Fruit fly (Drosophila melanogaster) whole organism, embryonic: ENCODE measurements around the gene InR.
A peak's percentile ranks its signal among the peaks of the same experiment; 100 is the strongest.

ENCODE experiments used
- Awh ChIP-seq: fragments of 200-800 bp; sonication (Bioruptor generic); IDR thresholded peaks from 2 replicates; pipeline ENCODE4, ENCODE4 v1.3.6; 2022; ENCODE audit warnings: missing biosample characterization, missing genetic modification characterization
- B-H2 ChIP-seq: fragments of 200-800 bp; sonication (Bioruptor generic); optimal IDR thresholded peaks from 2 replicates; lab custom pipeline; 2018; ENCODE audit warnings: missing biosample characterization, mild to moderate bottlenecking, missing genetic modification characterization
- Bteb2 ChIP-seq: fragments of 200-800 bp; sonication (Bioruptor generic); optimal IDR thresholded peaks from 2 replicates; lab custom pipeline; 2016; ENCODE audit warnings: missing biosample characterization, missing genetic modification characterization
- C15 ChIP-seq: fragments of 200-800 bp; sonication (Bioruptor generic); IDR thresholded peaks from 3 replicates; pipeline ENCODE4 v1.3.6; 2022; ENCODE audit warnings: missing biosample characterization, missing genetic modification characterization
- CG11696 ChIP-seq: fragments of 200-800 bp; sonication (Bioruptor generic); IDR thresholded peaks from 2 replicates; pipeline ENCODE4 v1.3.6; 2022; ENCODE audit warnings: missing biosample characterization, missing genetic modification characterization
- CG12219 ChIP-seq: fragments of 200-800 bp; sonication (Bioruptor generic); optimal IDR thresholded peaks from 3 replicates; lab custom pipeline; 2018; ENCODE audit warnings: missing biosample characterization, mild to moderate bottlenecking, missing genetic modification characterization
- CG17359 ChIP-seq: fragments of 200-800 bp; sonication (Bioruptor generic); optimal IDR thresholded peaks from 3 replicates; lab custom pipeline; 2018; ENCODE audit warnings: missing biosample characterization, mild to moderate bottlenecking, missing genetic modification characterization, moderate library complexity
- CG17802 ChIP-seq: fragments of 200-800 bp; sonication (Bioruptor generic); optimal IDR thresholded peaks from 2 replicates; lab custom pipeline; 2018; ENCODE audit warnings: missing biosample characterization, mild to moderate bottlenecking, missing genetic modification characterization, moderate library complexity
- CG1832 ChIP-seq: fragments of 200-800 bp; sonication (Bioruptor generic); optimal IDR thresholded peaks from 2 replicates; lab custom pipeline; 2017; ENCODE audit warnings: missing biosample characterization, mild to moderate bottlenecking, missing genetic modification characterization, inconsistent platforms
- CG18599 ChIP-seq: fragments of 200-800 bp; sonication (Bioruptor generic); optimal IDR thresholded peaks from 3 replicates; lab custom pipeline; 2017; ENCODE audit warnings: missing biosample characterization, missing genetic modification characterization, mild to moderate bottlenecking, moderate library complexity, missing genetic modification reagents
- CG2120 ChIP-seq: fragments of 200-800 bp; sonication (Bioruptor generic); optimal IDR thresholded peaks from 3 replicates; lab custom pipeline; 2016; ENCODE audit warnings: missing biosample characterization, missing genetic modification characterization
- CG30431 ChIP-seq: fragments of 200-800 bp; sonication (Bioruptor generic); optimal IDR thresholded peaks from 2 replicates; lab custom pipeline; 2017; ENCODE audit warnings: missing biosample characterization, missing genetic modification characterization
- CG3065 ChIP-seq: fragments of 200-800 bp; sonication (Bioruptor generic); optimal IDR thresholded peaks from 2 replicates; lab custom pipeline; 2016; ENCODE audit warnings: missing biosample characterization, missing genetic modification characterization
- CG3281 ChIP-seq: fragments of 200-800 bp; sonication (Bioruptor generic); optimal IDR thresholded peaks from 3 replicates; lab custom pipeline; 2017; ENCODE audit warnings: missing biosample characterization, mild to moderate bottlenecking, missing genetic modification characterization
- CG6654 ChIP-seq: fragments of 200-800 bp; sonication (Bioruptor generic); optimal IDR thresholded peaks from 2 replicates; lab custom pipeline; 2017; ENCODE audit warnings: missing biosample characterization, mild to moderate bottlenecking, missing genetic modification characterization
- CG7271 ChIP-seq: fragments of 200-800 bp; sonication (Bioruptor generic); optimal IDR thresholded peaks from 2 replicates; lab custom pipeline; 2018; ENCODE audit warnings: missing biosample characterization, mild to moderate bottlenecking, missing genetic modification characterization, moderate library complexity
- CG8924 ChIP-seq: fragments of 200-800 bp; optimal IDR thresholded peaks from 3 replicates; lab custom pipeline; 2019; ENCODE audit warnings: missing biosample characterization, mild to moderate bottlenecking, missing genetic modification characterization, moderate library complexity
- Camta ChIP-seq: fragments of 200-800 bp; sonication (Bioruptor generic); optimal IDR thresholded peaks from 2 replicates; lab custom pipeline; 2016; ENCODE audit warnings: missing biosample characterization, missing genetic modification characterization
- Dll ChIP-seq: fragments of 200-800 bp; sonication (Bioruptor generic); IDR thresholded peaks from 4 replicates; pipeline ENCODE4 v1.3.6; 2022; ENCODE audit warnings: missing biosample characterization, missing genetic modification characterization; ENCODE audit not compliant: partially characterized antibody
- E2f1 ChIP-seq: fragments of 200-800 bp; sonication (Bioruptor generic); IDR thresholded peaks from 2 replicates; pipeline ENCODE4 v1.3.6; 2022; ENCODE audit warnings: missing biosample characterization, missing genetic modification characterization
- Fer3 ChIP-seq: fragments of 200-800 bp; sonication (Bioruptor generic); optimal IDR thresholded peaks from 2 replicates; lab custom pipeline; 2018; ENCODE audit warnings: missing biosample characterization, mild to moderate bottlenecking, missing genetic modification characterization, moderate library complexity
- H15 ChIP-seq: fragments of 200-800 bp; sonication (Bioruptor generic); IDR thresholded peaks from 3 replicates; pipeline ENCODE4 v1.3.6; 2022; ENCODE audit warnings: missing biosample characterization, missing genetic modification characterization
- Hand ChIP-seq: fragments of 200-800 bp; sonication (Bioruptor generic); optimal IDR thresholded peaks from 2 replicates; lab custom pipeline; 2017; ENCODE audit warnings: mild to moderate bottlenecking, missing biosample characterization, missing genetic modification reagents, missing genetic modification characterization
- al ChIP-seq: fragments of 200-800 bp; sonication (Bioruptor generic); IDR thresholded peaks from 2 replicates; pipeline ENCODE4 v1.3.6; 2022; ENCODE audit warnings: missing biosample characterization, missing genetic modification characterization
- btn ChIP-seq: fragments of 200-800 bp; sonication (Bioruptor generic); optimal IDR thresholded peaks from 2 replicates; lab custom pipeline; 2016; ENCODE audit warnings: missing biosample characterization, missing genetic modification characterization
- da ChIP-seq: fragments of 200-800 bp; sonication (Bioruptor generic); optimal IDR thresholded peaks from 2 replicates; lab custom pipeline; 2016; ENCODE audit warnings: missing biosample characterization, missing genetic modification characterization
- dysf ChIP-seq: fragments of 200-800 bp; sonication (Bioruptor generic); IDR thresholded peaks from 3 replicates; pipeline ENCODE4 v1.3.6; 2022; ENCODE audit warnings: missing biosample characterization, missing genetic modification characterization
- en ChIP-seq: fragments of 200-800 bp; sonication (Bioruptor generic); optimal IDR thresholded peaks from 2 replicates; lab custom pipeline; 2016; ENCODE audit warnings: missing biosample characterization, missing genetic modification characterization
- fd3F ChIP-seq: fragments of 200-800 bp; sonication (Bioruptor generic); optimal IDR thresholded peaks from 2 replicates; lab custom pipeline; 2018; ENCODE audit warnings: missing biosample characterization, mild to moderate bottlenecking, missing genetic modification characterization, moderate library complexity
- gsb ChIP-seq: fragments of 200-800 bp; sonication (Bioruptor generic); IDR thresholded peaks from 2 replicates; pipeline ENCODE4 v1.3.6; 2022; ENCODE audit warnings: missing biosample characterization, missing genetic modification characterization
- gt ChIP-seq: fragments of 200-800 bp; sonication (Bioruptor generic); IDR thresholded peaks from 2 replicates; pipeline ENCODE4 v1.3.6; 2022; ENCODE audit warnings: missing biosample characterization, missing genetic modification characterization
- her ChIP-seq: fragments of 200-800 bp; sonication (Bioruptor generic); optimal IDR thresholded peaks from 2 replicates; lab custom pipeline; 2016; ENCODE audit warnings: missing biosample characterization, missing genetic modification characterization
- kni ChIP-seq: fragments of 200-800 bp; sonication (Bioruptor generic); optimal IDR thresholded peaks from 3 replicates; lab custom pipeline; 2017; ENCODE audit warnings: mild to moderate bottlenecking, missing biosample characterization, missing genetic modification reagents, missing genetic modification characterization
- knrl ChIP-seq: fragments of 200-800 bp; sonication (Bioruptor generic); IDR thresholded peaks from 3 replicates; pipeline ENCODE4 v1.3.6; 2022; ENCODE audit warnings: missing biosample characterization, missing genetic modification characterization; ENCODE audit not compliant: partially characterized antibody
- lab ChIP-seq: fragments of 200-800 bp; sonication (Bioruptor generic); optimal IDR thresholded peaks from 3 replicates; lab custom pipeline; 2017; ENCODE audit warnings: missing biosample characterization, missing genetic modification characterization, mild to moderate bottlenecking, moderate library complexity, missing genetic modification reagents
- lmd ChIP-seq: fragments of 200-800 bp; sonication (Bioruptor generic); IDR thresholded peaks from 2 replicates; pipeline ENCODE4 v1.3.6; 2022; ENCODE audit warnings: missing biosample characterization, missing genetic modification characterization
- lola ChIP-seq, 3 experiments: fragments of >200 bp in 2 of 3; fragments of 200-800 bp in 1 of 3; sonication (Bioruptor generic) in 1 of 3; optimal IDR thresholded peaks; 2 replicates each; lab custom pipeline; 2017 to 2019; ENCODE audit warnings: missing biosample characterization in 3 of 3, missing genetic modification characterization in 3 of 3, mild to moderate bottlenecking in 1 of 3, moderate library complexity in 1 of 3
- mld ChIP-seq: fragments of 200-800 bp; sonication (Bioruptor generic); IDR thresholded peaks from 3 replicates; pipeline ENCODE4 v1.3.6; 2022; ENCODE audit warnings: missing biosample characterization, missing genetic modification characterization; ENCODE audit not compliant: partially characterized antibody
- nerfin-2 ChIP-seq: fragments of 200-800 bp; sonication (Bioruptor generic); IDR thresholded peaks from 2 replicates; pipeline ENCODE4 v1.3.6; 2022; ENCODE audit warnings: missing biosample characterization, missing genetic modification characterization; ENCODE audit not compliant: partially characterized antibody
- nmo ChIP-seq: fragments of 200-800 bp; sonication (Bioruptor generic); optimal IDR thresholded peaks from 2 replicates; lab custom pipeline; 2018; ENCODE audit warnings: missing biosample characterization, mild to moderate bottlenecking, missing genetic modification characterization, moderate library complexity
- pum ChIP-seq: fragments of 200-800 bp; sonication (Bioruptor generic); optimal IDR thresholded peaks from 2 replicates; lab custom pipeline; 2016; ENCODE audit warnings: missing biosample characterization, missing genetic modification characterization
- ranshi ChIP-seq: fragments of 200-800 bp; sonication (Bioruptor generic); IDR thresholded peaks from 2 replicates; pipeline ENCODE4 v1.3.6; 2022; ENCODE audit warnings: missing biosample characterization, missing genetic modification characterization
- schlank ChIP-seq: fragments of 200-800 bp; sonication (Bioruptor generic); optimal IDR thresholded peaks from 2 replicates; lab custom pipeline; 2018; ENCODE audit warnings: missing biosample characterization, mild to moderate bottlenecking, missing genetic modification characterization
- sisA ChIP-seq: fragments of 200-800 bp; sonication (Bioruptor generic); IDR thresholded peaks from 2 replicates; pipeline ENCODE4 v1.3.6; 2022; ENCODE audit warnings: missing biosample characterization, missing genetic modification characterization
- sug ChIP-seq: fragments of 200-800 bp; optimal IDR thresholded peaks from 2 replicates; lab custom pipeline; 2019; ENCODE audit warnings: missing biosample characterization, mild to moderate bottlenecking, missing genetic modification characterization, moderate library complexity
- tin ChIP-seq: fragments of 200-800 bp; sonication (Bioruptor generic); optimal IDR thresholded peaks from 3 replicates; lab custom pipeline; 2016; ENCODE audit warnings: missing biosample characterization, missing genetic modification characterization
- tio ChIP-seq: fragments of 200-800 bp; sonication (Bioruptor generic); optimal IDR thresholded peaks from 2 replicates; lab custom pipeline; 2017; ENCODE audit warnings: missing biosample characterization, missing genetic modification characterization, inconsistent platforms
- tna ChIP-seq: fragments of 200-800 bp; sonication (Bioruptor generic); IDR thresholded peaks from 2 replicates; pipeline ENCODE4 v1.3.6; 2022; ENCODE audit warnings: missing biosample characterization, missing genetic modification characterization; ENCODE audit not compliant: partially characterized antibody
- trh ChIP-seq: fragments of 200-800 bp; sonication (Bioruptor generic); optimal IDR thresholded peaks from 2 replicates; lab custom pipeline; 2016; ENCODE audit warnings: missing biosample characterization, missing genetic modification characterization
- unpg ChIP-seq: fragments of 200-800 bp; sonication (Bioruptor generic); optimal IDR thresholded peaks from 3 replicates; lab custom pipeline; 2018; ENCODE audit warnings: missing biosample characterization, mild to moderate bottlenecking, missing genetic modification characterization, moderate library complexity

The InR gene

DNA sequence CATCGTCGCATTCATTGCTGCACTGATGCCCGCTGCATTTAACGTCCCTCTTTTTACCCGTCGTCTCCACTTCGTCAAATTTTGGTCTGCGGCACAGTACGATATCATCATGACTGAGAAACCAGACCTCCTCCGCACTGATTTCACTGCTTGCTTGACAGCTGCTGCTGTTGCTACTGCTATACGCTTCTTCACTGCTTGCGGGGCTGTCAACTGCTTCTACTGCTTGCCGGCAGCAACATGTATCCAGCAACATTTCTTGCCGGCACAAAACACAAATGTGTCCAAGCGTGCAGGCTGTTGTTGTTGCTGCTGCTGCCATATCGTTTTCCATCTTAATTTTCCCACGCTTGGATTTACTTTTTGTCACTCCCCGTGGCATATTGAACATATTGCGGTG is 39.0 kb downstream of the InR start (continued):
- TF ChIP-seq her (GFP tag; lab: Kevin White, UChicago): peak; percentile 33
- TF ChIP-seq lmd (GFP tag; lab: Robert Waterston, UW): no peak
- TF ChIP-seq sisA (GFP tag; lab: Robert Waterston, UW): no peak
- no peak for TF ChIP-seq Awh
- TF ChIP-seq sug (tag; lab: Kevin White, UChicago): no peak
- TF ChIP-seq CG7271 (tag; lab: Kevin White, UChicago): no peak
- TF ChIP-seq ranshi (GFP tag; lab: Robert Waterston, UW): peak; percentile 42; the same call in 1 of the 2 replicates
- no peak for TF ChIP-seq lab (GFP tag; lab: Kevin White, UChicago)
- TF ChIP-seq CG3065 (GFP tag; lab: Kevin White, UChicago): no peak
- TF ChIP-seq CG18599 (GFP tag; lab: Kevin White, UChicago): no peak
- TF ChIP-seq CG2120 (GFP tag; lab: Kevin White, UChicago): no peak
- no peak for TF ChIP-seq CG1832
- TF ChIP-seq unpg: no peak
- peak; percentile 37; the same call in 1 of the 3 replicates for TF ChIP-seq H15 (GFP tag; lab: Robert Waterston, UW)
- TF ChIP-seq kni (GFP tag; lab: Kevin White, UChicago): no peak
- no peak for TF ChIP-seq schlank (tag; lab: Kevin White, UChicago)
- no peak for TF ChIP-seq Camta
- TF ChIP-seq E2f1 (GFP tag; lab: Robert Waterston, UW): no peak
- TF ChIP-seq en: no peak
- no peak for TF ChIP-seq gt
- no peak for TF ChIP-seq gsb (GFP tag; lab: Robert Waterston, UW)
- TF ChIP-seq dysf: peak; percentile 25; the same call in 1 of the 3 replicates
- TF ChIP-seq tin: peak; percentile 11
- TF ChIP-seq al (GFP tag; lab: Robert Waterston, UW): no peak
- no peak for TF ChIP-seq CG12219 (GFP tag; lab: Kevin White, UChicago)
- no peak for TF ChIP-seq CG3281 (GFP tag; lab: Kevin White, UChicago)
- peak; percentile 71; the same call in 2 of the 3 replicates for TF ChIP-seq knrl (GFP tag; lab: Robert Waterston, UW)
- TF ChIP-seq CG6654 (GFP tag; lab: Kevin White, UChicago): no peak
- TF ChIP-seq CG30431 (GFP tag; lab: Kevin White, UChicago): no peak
- TF ChIP-seq Hand (GFP tag; lab: Kevin White, UChicago): no peak
- TF ChIP-seq lola (GFP tag; optimal IDR thresholded peaks at IDR 0.05; lab: Kevin White, UChicago): peak in 2 of 3 experiments; percentile 7 to 79
- TF ChIP-seq CG17359 (tag; lab: Kevin White, UChicago): no peak
- TF ChIP-seq Dll (GFP tag; lab: Robert Waterston, UW): 0 out of 4 replicates have a peak, but pooled peaks have one; percentile 33
- peak; percentile 66 for TF ChIP-seq nerfin-2 (GFP tag; lab: Robert Waterston, UW)
- TF ChIP-seq da (GFP tag; lab: Kevin White, UChicago): peak; percentile 75
- TF ChIP-seq trh (GFP tag; lab: Kevin White, UChicago): no peak
- TF ChIP-seq CG8924 (tag; lab: Kevin White, UChicago): no peak
- TF ChIP-seq CG11696: no peak; the same call in 1 of the 2 replicates
- TF ChIP-seq fd3F (GFP tag; lab: Kevin White, UChicago): no peak
- TF ChIP-seq C15: no peak
- TF ChIP-seq CG17802 (tag; lab: Kevin White, UChicago): no peak
- TF ChIP-seq tna (GFP tag; lab: Robert Waterston, UW): peak; percentile 51; the same call in 1 of the 2 replicates
- no peak for TF ChIP-seq tio (GFP tag; lab: Kevin White, UChicago)
- no peak for TF ChIP-seq Fer3 (tag; lab: Kevin White, UChicago)
- TF ChIP-seq btn (GFP tag; lab: Kevin White, UChicago): no peak
- TF ChIP-seq B-H2: peak; percentile 60
- no peak for TF ChIP-seq pum (GFP tag; lab: Kevin White, UChicago)
- TF ChIP-seq mld (GFP tag; lab: Robert Waterston, UW): no peak
- TF ChIP-seq Bteb2 (GFP tag; lab: Kevin White, UChicago): no peak
- no peak for TF ChIP-seq nmo (GFP tag; lab: Kevin White, UChicago)
